Worm (Caenorhabditis elegans): ENCODE measurements around the gene VC5.2.

DNA sequence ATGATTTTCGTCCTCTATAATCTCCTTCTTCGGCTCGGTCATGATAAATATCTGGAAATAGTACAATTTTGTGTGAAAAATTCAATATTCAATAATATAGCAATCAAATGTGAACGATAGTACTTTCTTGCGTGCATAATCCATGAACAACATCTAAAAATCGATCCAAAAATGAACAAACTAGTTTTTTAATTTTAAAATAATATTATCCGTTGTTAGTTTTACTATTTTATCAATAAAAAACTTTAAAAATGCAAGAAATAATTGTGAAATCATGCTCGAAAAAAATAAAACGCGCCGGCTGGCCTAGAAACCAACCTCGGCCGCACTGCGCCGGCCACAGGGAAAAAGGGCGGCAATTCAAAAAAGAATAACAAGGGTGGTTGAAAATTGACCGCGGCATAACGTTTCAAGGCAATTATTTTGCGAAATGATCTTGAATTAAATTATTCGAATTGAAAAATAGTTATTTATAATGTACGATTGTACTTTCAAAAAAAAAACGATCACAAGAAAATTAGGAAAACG lies 1.1 kb upstream of the VC5.2 start, which contains the start of gene mys-1:
- TF ChIP-seq mep-1 (tag; optimal IDR thresholded peaks at IDR 0.05) (no peak), unc-62 (GFP tag; optimal IDR thresholded peaks at IDR 0.05) (no peak), unc-39 (tag; optimal IDR thresholded peaks at IDR 0.05) (no peak), snpc-4 (tag; optimal IDR thresholded peaks at IDR 0.05) (no peak), zip-8 (tag; optimal IDR thresholded peaks at IDR 0.05) (no peak), blmp-1 (tag; optimal IDR thresholded peaks at IDR 0.05) (no peak), ztf-11 (tag; optimal IDR thresholded peaks at IDR 0.05) (no peak), ham-2 (GFP tag; optimal IDR thresholded peaks at IDR 0.05) (no peak), ceh-83 (GFP tag; optimal IDR thresholded peaks at IDR 0.05) (no peak), nhr-2 (tag; optimal IDR thresholded peaks at IDR 0.05) (no peak), ceh-43 (GFP tag; optimal IDR thresholded peaks at IDR 0.05) (no peak), M03D4.4 (tag; optimal IDR thresholded peaks at IDR 0.05) (no peak)
